Fruit fly (Drosophila melanogaster) whole organism, embryonic: ENCODE data around the gene wb.

Source experiments
- CG10321 ChIP-seq: fragments of 200-800 bp; sonication (Bioruptor generic); IDR thresholded peaks from 2 replicates; pipeline ENCODE4 v1.3.6; 2022; ENCODE audit warnings: missing biosample characterization, missing genetic modification characterization
- CG12219 ChIP-seq: fragments of 200-800 bp; sonication (Bioruptor generic); optimal IDR thresholded peaks from 3 replicates; lab custom pipeline; 2018; ENCODE audit warnings: missing biosample characterization, mild to moderate bottlenecking, missing genetic modification characterization
- CG12769 ChIP-seq: fragments of 200-800 bp; sonication (Bioruptor generic); optimal IDR thresholded peaks from 2 replicates; lab custom pipeline; 2019; ENCODE audit warnings: missing biosample characterization, mild to moderate bottlenecking, missing genetic modification characterization, moderate library complexity
- CG13775 ChIP-seq: fragments of 200-800 bp; sonication (Bioruptor generic); optimal IDR thresholded peaks from 3 replicates; lab custom pipeline; 2017; ENCODE audit warnings: missing biosample characterization, mild to moderate bottlenecking, missing genetic modification characterization
- CG13894 ChIP-seq: fragments of 200-800 bp; sonication (Bioruptor generic); optimal IDR thresholded peaks from 3 replicates; lab custom pipeline; 2018; ENCODE audit warnings: missing biosample characterization, mild to moderate bottlenecking, missing genetic modification characterization, moderate library complexity
- CG15011 ChIP-seq: fragments of 200-800 bp; sonication (Bioruptor generic); optimal IDR thresholded peaks from 3 replicates; lab custom pipeline; 2018; ENCODE audit warnings: missing biosample characterization, mild to moderate bottlenecking, missing genetic modification characterization
- CG15073 ChIP-seq: fragments of 200-800 bp; sonication (Bioruptor generic); optimal IDR thresholded peaks from 2 replicates; lab custom pipeline; 2016; ENCODE audit warnings: missing biosample characterization, missing genetic modification characterization
- CG15601 ChIP-seq: fragments of 200-800 bp; sonication (Bioruptor generic); optimal IDR thresholded peaks from 3 replicates; lab custom pipeline; 2019; ENCODE audit warnings: missing biosample characterization, mild to moderate bottlenecking, missing genetic modification characterization, moderate library complexity
- CG1602 ChIP-seq: fragments of 200-800 bp; sonication (Bioruptor generic); optimal IDR thresholded peaks from 3 replicates; lab custom pipeline; 2016; ENCODE audit warnings: missing biosample characterization, missing genetic modification characterization
- CG1647 ChIP-seq: fragments of 200-800 bp; sonication (Bioruptor generic); optimal IDR thresholded peaks from 3 replicates; lab custom pipeline; 2016; ENCODE audit warnings: missing biosample characterization, missing genetic modification characterization
- CG17568 ChIP-seq: fragments of 200-800 bp; sonication (Bioruptor generic); optimal IDR thresholded peaks from 2 replicates; lab custom pipeline; 2018; ENCODE audit warnings: missing biosample characterization, mild to moderate bottlenecking, missing genetic modification characterization, moderate library complexity
- CG17912 ChIP-seq: fragments of 200-800 bp; sonication (Bioruptor generic); optimal IDR thresholded peaks from 2 replicates; lab custom pipeline; 2018; ENCODE audit warnings: missing biosample characterization, mild to moderate bottlenecking, missing genetic modification characterization
- CG2129 ChIP-seq: fragments of 200-800 bp; sonication (Bioruptor generic); IDR thresholded peaks from 2 replicates; pipeline ENCODE4 v1.3.6; 2022; ENCODE audit warnings: missing biosample characterization, missing genetic modification characterization; ENCODE audit not compliant: partially characterized antibody
- CG2202 ChIP-seq: fragments of 200-800 bp; sonication (Bioruptor generic); optimal IDR thresholded peaks from 2 replicates; lab custom pipeline; 2018; ENCODE audit warnings: missing biosample characterization, mild to moderate bottlenecking, missing genetic modification characterization
- CG2678 ChIP-seq: fragments of 200-800 bp; sonication (Bioruptor generic); optimal IDR thresholded peaks from 3 replicates; lab custom pipeline; 2019; ENCODE audit warnings: missing biosample characterization, mild to moderate bottlenecking, missing genetic modification characterization, moderate library complexity
- CG31224 ChIP-seq: fragments of 200-800 bp; sonication (Bioruptor generic); IDR thresholded peaks from 2 replicates; pipeline ENCODE4 v1.3.6; 2022; ENCODE audit warnings: missing biosample characterization, missing genetic modification characterization
- CG31388 ChIP-seq: fragments of 200-800 bp; sonication (Bioruptor generic); optimal IDR thresholded peaks from 2 replicates; lab custom pipeline; 2016; ENCODE audit warnings: missing biosample characterization, missing genetic modification characterization
- CG32532 ChIP-seq: fragments of 200-800 bp; sonication (Bioruptor generic); IDR thresholded peaks from 2 replicates; pipeline ENCODE4 v1.3.6; 2022; ENCODE audit warnings: missing biosample characterization, missing genetic modification characterization
- CG4282 ChIP-seq: fragments of 200-800 bp; sonication (Bioruptor generic); optimal IDR thresholded peaks from 2 replicates; lab custom pipeline; 2016; ENCODE audit warnings: missing biosample characterization, missing genetic modification characterization
- CG7372 ChIP-seq: fragments of 200-800 bp; sonication (Bioruptor generic); IDR thresholded peaks from 2 replicates; pipeline ENCODE4 v1.3.6; 2022; ENCODE audit warnings: missing biosample characterization, missing genetic modification characterization
- CG8478 ChIP-seq: fragments of >200 bp; optimal IDR thresholded peaks from 2 replicates; lab custom pipeline; 2018
- CG9727 ChIP-seq: fragments of 200-800 bp; sonication (Bioruptor generic); optimal IDR thresholded peaks from 3 replicates; lab custom pipeline; 2017; ENCODE audit warnings: missing biosample characterization, mild to moderate bottlenecking, missing genetic modification characterization
- Gsc ChIP-seq: fragments of 200-800 bp; sonication (Bioruptor generic); IDR thresholded peaks from 2 replicates; pipeline ENCODE4 v1.3.6; 2022; ENCODE audit warnings: missing biosample characterization, missing genetic modification characterization
- HHEX ChIP-seq: fragments of 200-800 bp; sonication (Bioruptor generic); optimal IDR thresholded peaks from 3 replicates; lab custom pipeline; 2017; ENCODE audit warnings: missing biosample characterization, mild to moderate bottlenecking, missing genetic modification characterization, missing genetic modification reagents
- HLHmδ ChIP-seq: fragments of 200-800 bp; sonication (Bioruptor generic); optimal IDR thresholded peaks from 2 replicates; lab custom pipeline; 2018; ENCODE audit warnings: missing biosample characterization, mild to moderate bottlenecking, missing genetic modification characterization, moderate library complexity
- Hand ChIP-seq: fragments of 200-800 bp; sonication (Bioruptor generic); optimal IDR thresholded peaks from 2 replicates; lab custom pipeline; 2017; ENCODE audit warnings: mild to moderate bottlenecking, missing biosample characterization, missing genetic modification reagents, missing genetic modification characterization
- Max ChIP-seq: fragments of 200-800 bp; sonication (Bioruptor generic); optimal IDR thresholded peaks from 2 replicates; lab custom pipeline; 2016; ENCODE audit warnings: missing biosample characterization, mild to moderate bottlenecking, missing genetic modification characterization
- Mes4 ChIP-seq: fragments of 200-800 bp; sonication (Bioruptor generic); optimal IDR thresholded peaks from 2 replicates; lab custom pipeline; 2016; ENCODE audit warnings: missing biosample characterization, missing genetic modification characterization
- NK7.1 ChIP-seq: fragments of 200-800 bp; sonication (Bioruptor generic); optimal IDR thresholded peaks from 3 replicates; lab custom pipeline; 2016; ENCODE audit warnings: missing biosample characterization, missing genetic modification characterization
- Nf-YB ChIP-seq: fragments of 200-800 bp; sonication (Bioruptor generic); optimal IDR thresholded peaks from 3 replicates; lab custom pipeline; 2019; ENCODE audit warnings: missing biosample characterization, mild to moderate bottlenecking, missing genetic modification characterization, moderate library complexity
- Oli ChIP-seq: fragments of 200-800 bp; sonication (Bioruptor generic); optimal IDR thresholded peaks from 2 replicates; lab custom pipeline; 2018; ENCODE audit warnings: missing biosample characterization, mild to moderate bottlenecking, missing genetic modification characterization, moderate library complexity
- Ravus ChIP-seq: fragments of 200-800 bp; sonication (Bioruptor generic); IDR thresholded peaks from 2 replicates; pipeline ENCODE4 v1.3.6; 2022; ENCODE audit warnings: missing biosample characterization, missing genetic modification characterization
- Spps ChIP-seq: fragments of 200-800 bp; sonication (Bioruptor generic); optimal IDR thresholded peaks from 2 replicates; lab custom pipeline; 2018; ENCODE audit warnings: missing biosample characterization, mild to moderate bottlenecking, missing genetic modification characterization
- Sry-β ChIP-seq: fragments of 200-800 bp; sonication (Bioruptor generic); optimal IDR thresholded peaks from 2 replicates; lab custom pipeline; 2018; ENCODE audit warnings: missing biosample characterization, mild to moderate bottlenecking, missing genetic modification characterization, moderate library complexity
- cas ChIP-seq: fragments of 200-800 bp; sonication (Bioruptor generic); IDR thresholded peaks from 2 replicates; pipeline ENCODE4 v1.3.6; 2022; ENCODE audit warnings: missing biosample characterization, missing genetic modification characterization
- caup ChIP-seq: fragments of 200-800 bp; sonication (Bioruptor generic); optimal IDR thresholded peaks from 3 replicates; lab custom pipeline; 2017; ENCODE audit warnings: missing biosample characterization, mild to moderate bottlenecking, missing genetic modification characterization, moderate library complexity; ENCODE audit not compliant: severe bottlenecking
- chm ChIP-seq: fragments of 200-800 bp; sonication (Bioruptor generic); IDR thresholded peaks from 2 replicates; pipeline ENCODE4 v1.3.6; 2022; ENCODE audit warnings: missing biosample characterization, missing genetic modification characterization
- dimm ChIP-seq: fragments of 200-800 bp; sonication (Bioruptor generic); IDR thresholded peaks from 2 replicates; pipeline ENCODE4 v1.3.6; 2022; ENCODE audit warnings: missing biosample characterization, missing genetic modification characterization
- dm ChIP-seq: fragments of 200-800 bp; sonication (Bioruptor generic); optimal IDR thresholded peaks from 3 replicates; lab custom pipeline; 2016; ENCODE audit warnings: missing biosample characterization, missing genetic modification characterization
- emc ChIP-seq: fragments of 200-800 bp; sonication (Bioruptor generic); optimal IDR thresholded peaks from 2 replicates; lab custom pipeline; 2016; ENCODE audit warnings: missing biosample characterization, missing genetic modification characterization
- gcm ChIP-seq: fragments of 200-800 bp; sonication (Bioruptor generic); optimal IDR thresholded peaks from 2 replicates; lab custom pipeline; 2019; ENCODE audit warnings: missing biosample characterization, mild to moderate bottlenecking, missing genetic modification characterization, moderate library complexity
- lab ChIP-seq: fragments of 200-800 bp; sonication (Bioruptor generic); optimal IDR thresholded peaks from 3 replicates; lab custom pipeline; 2017; ENCODE audit warnings: missing biosample characterization, missing genetic modification characterization, mild to moderate bottlenecking, moderate library complexity, missing genetic modification reagents
- nerfin-1 ChIP-seq: fragments of 200-800 bp; sonication (Bioruptor generic); optimal IDR thresholded peaks from 3 replicates; lab custom pipeline; 2019; ENCODE audit warnings: missing biosample characterization, mild to moderate bottlenecking, missing genetic modification characterization, moderate library complexity
- nerfin-2 ChIP-seq: fragments of 200-800 bp; sonication (Bioruptor generic); IDR thresholded peaks from 2 replicates; pipeline ENCODE4 v1.3.6; 2022; ENCODE audit warnings: missing biosample characterization, missing genetic modification characterization; ENCODE audit not compliant: partially characterized antibody
- ro ChIP-seq: fragments of 200-800 bp; sonication (Bioruptor generic); IDR thresholded peaks from 2 replicates; pipeline ENCODE4 v1.3.6; 2022; ENCODE audit warnings: missing biosample characterization, missing genetic modification characterization
- scrt ChIP-seq: fragments of 200-800 bp; sonication (Bioruptor generic); optimal IDR thresholded peaks from 2 replicates; lab custom pipeline; 2018; ENCODE audit warnings: missing biosample characterization, mild to moderate bottlenecking, missing genetic modification characterization, moderate library complexity
- tna ChIP-seq: fragments of 200-800 bp; sonication (Bioruptor generic); IDR thresholded peaks from 2 replicates; pipeline ENCODE4 v1.3.6; 2022; ENCODE audit warnings: missing biosample characterization, missing genetic modification characterization; ENCODE audit not compliant: partially characterized antibody
- vnd ChIP-seq: fragments of 200-800 bp; sonication (Bioruptor generic); IDR thresholded peaks from 3 replicates; pipeline ENCODE4 v1.3.6; 2022; ENCODE audit warnings: missing biosample characterization, missing genetic modification characterization; ENCODE audit not compliant: partially characterized antibody
- wdn ChIP-seq: fragments of 200-800 bp; sonication (Bioruptor generic); IDR thresholded peaks from 2 replicates; pipeline ENCODE4 v1.3.6; 2022; ENCODE audit warnings: missing biosample characterization, missing genetic modification characterization
- z ChIP-seq: fragments of 200-800 bp; sonication (Bioruptor generic); IDR thresholded peaks from 3 replicates; pipeline ENCODE4 v1.3.6; 2022; ENCODE audit warnings: missing biosample characterization, missing genetic modification characterization

wb gene

dm6 chr2L:14372254-14372717 is 109.5 kb downstream of the wb start (continued):
- TF ChIP-seq CG2129 (GFP tag; lab: Robert Waterston, UW) (no peak), CG32532 (GFP tag; lab: Robert Waterston, UW) (peak; percentile 78), Nf-YB (peak; percentile 42), HHEX (GFP tag; lab: Kevin White, UChicago) (no peak), nerfin-1 (tag; lab: Kevin White, UChicago) (no peak), Hand (peak; percentile 42), CG12219 (GFP tag; lab: Kevin White, UChicago) (peak; percentile 79), HLHmδ (no peak), Mes4 (GFP tag; lab: Kevin White, UChicago) (peak; percentile 14), CG4282 (GFP tag; lab: Kevin White, UChicago) (no peak), Sry-β (GFP tag; lab: Kevin White, UChicago) (no peak), Ravus (GFP tag; lab: Robert Waterston, UW) (peak; percentile 46), CG9727 (GFP tag; lab: Kevin White, UChicago) (no peak), NK7.1 (GFP tag; lab: Kevin White, UChicago) (no peak), CG1602 (GFP tag; lab: Kevin White, UChicago) (peak; percentile 31), CG2202 (tag; lab: Kevin White, UChicago) (no peak), Oli (tag; lab: Kevin White, UChicago) (peak; percentile 88), CG31388 (GFP tag; lab: Kevin White, UChicago) (no peak), CG31224 (GFP tag; lab: Robert Waterston, UW) (peak; percentile 61; the same call in 1 of the 2 replicates), wdn (GFP tag; lab: Robert Waterston, UW) (peak; percentile 52; the same call in 1 of the 2 replicates), CG8478 (lab: Kevin White, UChicago) (no peak), cas (GFP tag; lab: Robert Waterston, UW) (peak; percentile 24; the same call in 1 of the 2 replicates), dm (peak; percentile 45), chm (GFP tag; lab: Robert Waterston, UW) (peak; percentile 56; the same call in 1 of the 2 replicates), CG10321 (0 out of 2 replicates have a peak, but pooled peaks have one; percentile 40), Max (GFP tag; lab: Kevin White, UChicago) (no peak), caup (GFP tag; lab: Kevin White, UChicago) (peak; percentile 25), nerfin-2 (GFP tag; lab: Robert Waterston, UW) (no peak), CG13894 (tag; lab: Kevin White, UChicago) (no peak), CG13775 (GFP tag; lab: Kevin White, UChicago) (peak; percentile 66), CG1647 (GFP tag; lab: Kevin White, UChicago) (no peak), CG12769 (tag; lab: Kevin White, UChicago) (peak; percentile 85), lab (GFP tag; lab: Kevin White, UChicago) (peak; percentile 30), emc (GFP tag; lab: Kevin White, UChicago) (no peak), gcm (peak; percentile 74), CG17568 (peak; percentile 68), vnd (GFP tag; lab: Robert Waterston, UW) (no peak), CG15073 (GFP tag; lab: Kevin White, UChicago) (no peak), dimm (GFP tag; lab: Robert Waterston, UW) (peak; percentile 66), tna (GFP tag; lab: Robert Waterston, UW) (no peak), CG15011 (no peak), scrt (GFP tag; lab: Kevin White, UChicago) (no peak), CG15601 (tag; lab: Kevin White, UChicago) (no peak), ro (GFP tag; lab: Robert Waterston, UW) (peak; percentile 42; the same call in 1 of the 2 replicates), CG7372 (GFP tag; lab: Robert Waterston, UW) (peak; percentile 66; the same call in 1 of the 2 replicates), CG17912 (GFP tag; lab: Kevin White, UChicago) (no peak), CG2678 (tag; lab: Kevin White, UChicago) (peak; percentile 78), z (GFP tag; lab: Robert Waterston, UW) (no peak), Spps (no peak), Gsc (GFP tag; lab: Robert Waterston, UW) (no peak)
